Fruit fly (Drosophila melanogaster) whole organism, adult: Measurements from ENCODE around the gene LysX.

Source experiments
- CG14711 ChIP-seq: fragments of 200-800 bp; sonication (Bioruptor generic); optimal IDR thresholded peaks from 2 replicates; lab custom pipeline; 2018; ENCODE audit warnings: missing biosample characterization, mild to moderate bottlenecking, missing genetic modification characterization, moderate library complexity
- Mnt ChIP-seq: fragments of 200-800 bp; sonication (Bioruptor generic); optimal IDR thresholded peaks from 2 replicates; lab custom pipeline; 2016; ENCODE audit warnings: missing biosample characterization, mild to moderate bottlenecking, missing genetic modification characterization
- kay ChIP-seq: fragments of 200-800 bp; sonication (Bioruptor generic); peaks from one replicate; lab custom pipeline; 2016; ENCODE audit warnings: missing biosample characterization, missing genetic modification characterization, borderline replicate concordance

- TF ChIP-seq kay (GFP tag; lab: Kevin White, UChicago) (no peak), CG14711 (tag; lab: Kevin White, UChicago) (no peak), Mnt (GFP tag; lab: Kevin White, UChicago) (no peak)
Measured at dm6 chr3L:1195868-1196552, 908 bp upstream of the LysX start, which contains the start of gene Aplip1.
